Fruit fly (Drosophila melanogaster) whole organism, embryonic: ENCODE results near the gene CG1136.

Experiments used
- CG10321 ChIP-seq: fragments of 200-800 bp; sonication (Bioruptor generic); IDR thresholded peaks from 2 replicates; pipeline ENCODE4 v1.3.6; 2022; ENCODE audit warnings: missing biosample characterization, missing genetic modification characterization
- CG10979 ChIP-seq: fragments of 200-800 bp; sonication (Bioruptor generic); optimal IDR thresholded peaks from 2 replicates; lab custom pipeline; 2018; ENCODE audit warnings: missing biosample characterization, mild to moderate bottlenecking, missing genetic modification characterization, moderate library complexity
- CG11093 ChIP-seq: fragments of 200-800 bp; sonication (Bioruptor generic); IDR thresholded peaks from 3 replicates; pipeline ENCODE4 v1.3.6; 2022; ENCODE audit warnings: missing biosample characterization, missing genetic modification characterization
- CG11456 ChIP-seq: fragments of 200-800 bp; sonication (Bioruptor generic); IDR thresholded peaks from 3 replicates; pipeline ENCODE4 v1.3.6; 2022; ENCODE audit warnings: missing biosample characterization, missing genetic modification characterization
- CG11695 ChIP-seq: fragments of 200-800 bp; sonication (Bioruptor generic); IDR thresholded peaks from 3 replicates; pipeline ENCODE4 v1.3.6; 2022; ENCODE audit warnings: missing biosample characterization, missing genetic modification characterization
- CG12942 ChIP-seq: fragments of 200-800 bp; sonication (Bioruptor generic); optimal IDR thresholded peaks from 3 replicates; lab custom pipeline; 2016; ENCODE audit warnings: missing biosample characterization, missing genetic modification characterization
- CG14965 ChIP-seq: fragments of 200-800 bp; sonication (Bioruptor generic); optimal IDR thresholded peaks from 2 replicates; lab custom pipeline; 2016; ENCODE audit warnings: missing biosample characterization, missing genetic modification characterization, borderline replicate concordance
- CG18599 ChIP-seq: fragments of 200-800 bp; sonication (Bioruptor generic); optimal IDR thresholded peaks from 3 replicates; lab custom pipeline; 2017; ENCODE audit warnings: missing biosample characterization, missing genetic modification characterization, mild to moderate bottlenecking, moderate library complexity, missing genetic modification reagents
- CG2129 ChIP-seq: fragments of 200-800 bp; sonication (Bioruptor generic); IDR thresholded peaks from 2 replicates; pipeline ENCODE4 v1.3.6; 2022; ENCODE audit warnings: missing biosample characterization, missing genetic modification characterization; ENCODE audit not compliant: partially characterized antibody
- CG33213 ChIP-seq: fragments of 200-800 bp; sonication (Bioruptor generic); optimal IDR thresholded peaks from 3 replicates; lab custom pipeline; 2016; ENCODE audit warnings: missing biosample characterization, missing genetic modification characterization
- CG34224 ChIP-seq: fragments of 200-800 bp; sonication (Bioruptor generic); IDR thresholded peaks from 3 replicates; pipeline ENCODE4 v1.3.6; 2022; ENCODE audit warnings: missing biosample characterization, missing genetic modification characterization; ENCODE audit not compliant: partially characterized antibody
- CG3726 ChIP-seq: fragments of 200-800 bp; sonication (Bioruptor generic); IDR thresholded peaks from 3 replicates; pipeline ENCODE4, ENCODE4 v1.3.6; 2022; ENCODE audit warnings: missing biosample characterization, missing genetic modification characterization
- CG43689 ChIP-seq: fragments of 200-800 bp; sonication (Bioruptor generic); IDR thresholded peaks from 2 replicates; pipeline ENCODE4 v1.3.6; 2022; ENCODE audit warnings: missing biosample characterization, missing genetic modification characterization
- CG4617 ChIP-seq: fragments of 200-800 bp; sonication (Bioruptor generic); optimal IDR thresholded peaks from 3 replicates; lab custom pipeline; 2016; ENCODE audit warnings: missing biosample characterization, missing genetic modification characterization, borderline replicate concordance
- CG6175 ChIP-seq: fragments of 200-800 bp; sonication (Bioruptor generic); IDR thresholded peaks from 3 replicates; pipeline ENCODE4 v1.3.6; 2022; ENCODE audit warnings: missing biosample characterization, missing genetic modification characterization
- CG7987 ChIP-seq: fragments of 200-800 bp; sonication (Bioruptor generic); optimal IDR thresholded peaks from 2 replicates; lab custom pipeline; 2018; ENCODE audit warnings: missing biosample characterization, mild to moderate bottlenecking, missing genetic modification characterization, moderate library complexity
- CG8924 ChIP-seq: fragments of 200-800 bp; optimal IDR thresholded peaks from 3 replicates; lab custom pipeline; 2019; ENCODE audit warnings: missing biosample characterization, mild to moderate bottlenecking, missing genetic modification characterization, moderate library complexity
- CrebB ChIP-seq: fragments of 200-800 bp; sonication (Bioruptor generic); optimal IDR thresholded peaks from 3 replicates; lab custom pipeline; 2018; ENCODE audit warnings: missing biosample characterization, mild to moderate bottlenecking, missing genetic modification characterization
- Doc3 ChIP-seq: fragments of 200-800 bp; sonication (Bioruptor generic); IDR thresholded peaks from 3 replicates; pipeline ENCODE4 v1.3.6; 2022; ENCODE audit warnings: missing biosample characterization, missing genetic modification characterization; ENCODE audit not compliant: partially characterized antibody
- Dp ChIP-seq: fragments of 200-800 bp; sonication (Bioruptor generic); optimal IDR thresholded peaks from 2 replicates; lab custom pipeline; 2018; ENCODE audit warnings: missing biosample characterization, mild to moderate bottlenecking, missing genetic modification characterization, moderate library complexity
- E2f2 ChIP-seq: fragments of 200-800 bp; sonication (Bioruptor generic); IDR thresholded peaks from 2 replicates; pipeline ENCODE4 v1.3.6; 2022; ENCODE audit warnings: missing biosample characterization, missing genetic modification characterization
- HLH4C ChIP-seq: fragments of 200-800 bp; sonication (Bioruptor generic); IDR thresholded peaks from 3 replicates; pipeline ENCODE4 v1.3.6; 2022; ENCODE audit warnings: missing biosample characterization, missing genetic modification characterization; ENCODE audit not compliant: partially characterized antibody
- NC2α ChIP-seq: fragments of 200-800 bp; sonication (Bioruptor generic); optimal IDR thresholded peaks from 2 replicates; lab custom pipeline; 2016; ENCODE audit warnings: missing biosample characterization, missing genetic modification characterization
- Oli ChIP-seq: fragments of 200-800 bp; sonication (Bioruptor generic); optimal IDR thresholded peaks from 2 replicates; lab custom pipeline; 2018; ENCODE audit warnings: missing biosample characterization, mild to moderate bottlenecking, missing genetic modification characterization, moderate library complexity
- Ravus ChIP-seq: fragments of 200-800 bp; sonication (Bioruptor generic); IDR thresholded peaks from 2 replicates; pipeline ENCODE4 v1.3.6; 2022; ENCODE audit warnings: missing biosample characterization, missing genetic modification characterization
- Trl ChIP-seq, 3 experiments: fragments of >200 bp in 2 of 3; fragments of 200-800 bp in 1 of 3; sonication (Bioruptor generic) in 1 of 3; optimal IDR thresholded peaks; 2 replicates in 1 of 3; 3 replicates in 2 of 3; lab custom pipeline; 2016 to 2017; ENCODE audit warnings: missing biosample characterization in 1 of 3, missing genetic modification characterization in 1 of 3
- Xrp1 ChIP-seq: fragments of 200-800 bp; sonication (Bioruptor generic); IDR thresholded peaks from 2 replicates; pipeline ENCODE4 v1.3.6; 2022; ENCODE audit warnings: missing biosample characterization, missing genetic modification characterization
- cg ChIP-seq: fragments of 200-800 bp; sonication (Bioruptor generic); optimal IDR thresholded peaks from 3 replicates; lab custom pipeline; 2019; ENCODE audit warnings: missing biosample characterization, mild to moderate bottlenecking, missing genetic modification characterization, moderate library complexity
- croc ChIP-seq: fragments of 200-800 bp; sonication (Bioruptor generic); conservative IDR thresholded peaks from 3 replicates; pipeline ENCODE4 v1.3.6; 2022; ENCODE audit warnings: missing biosample characterization, missing genetic modification characterization
- crol ChIP-seq: fragments of 200-800 bp; sonication (Bioruptor generic); IDR thresholded peaks from 2 replicates; pipeline ENCODE4 v1.3.6; 2022; ENCODE audit warnings: missing biosample characterization, missing genetic modification characterization
- dmrt11E ChIP-seq: fragments of 200-800 bp; sonication (Bioruptor generic); optimal IDR thresholded peaks from 3 replicates; lab custom pipeline; 2018; ENCODE audit warnings: missing biosample characterization, mild to moderate bottlenecking, missing genetic modification characterization, moderate library complexity
- exex ChIP-seq: fragments of 200-800 bp; sonication (Bioruptor generic); optimal IDR thresholded peaks from 4 replicates; lab custom pipeline; 2018; ENCODE audit warnings: missing biosample characterization, mild to moderate bottlenecking, missing genetic modification characterization, moderate library complexity
- ftz-f1 ChIP-seq: fragments of 200-800 bp; sonication (Bioruptor generic); optimal IDR thresholded peaks from 2 replicates; lab custom pipeline; 2016; ENCODE audit warnings: missing biosample characterization, missing genetic modification characterization
- gcm ChIP-seq: fragments of 200-800 bp; sonication (Bioruptor generic); optimal IDR thresholded peaks from 2 replicates; lab custom pipeline; 2019; ENCODE audit warnings: missing biosample characterization, mild to moderate bottlenecking, missing genetic modification characterization, moderate library complexity
- gfzf ChIP-seq: fragments of 200-800 bp; sonication (Bioruptor generic); optimal IDR thresholded peaks from 2 replicates; lab custom pipeline; 2016; ENCODE audit warnings: missing biosample characterization, mild to moderate bottlenecking, missing genetic modification characterization, moderate library complexity
- gt ChIP-seq: fragments of 200-800 bp; sonication (Bioruptor generic); IDR thresholded peaks from 2 replicates; pipeline ENCODE4 v1.3.6; 2022; ENCODE audit warnings: missing biosample characterization, missing genetic modification characterization
- inv ChIP-seq: fragments of 200-800 bp; sonication (Bioruptor generic); IDR thresholded peaks from 2 replicates; pipeline ENCODE4 v1.3.6; 2022; ENCODE audit warnings: missing biosample characterization, missing genetic modification characterization; ENCODE audit not compliant: partially characterized antibody
- mam ChIP-seq: fragments of 200-800 bp; sonication (Bioruptor generic); optimal IDR thresholded peaks from 3 replicates; lab custom pipeline; 2016; ENCODE audit warnings: missing biosample characterization, missing genetic modification characterization
- mirr ChIP-seq: fragments of 200-800 bp; sonication (Bioruptor generic); optimal IDR thresholded peaks from 3 replicates; lab custom pipeline; 2018; ENCODE audit warnings: missing biosample characterization, mild to moderate bottlenecking, missing genetic modification characterization
- nom ChIP-seq: fragments of 200-800 bp; sonication (Bioruptor generic); optimal IDR thresholded peaks from 2 replicates; lab custom pipeline; 2017; ENCODE audit warnings: missing biosample characterization, missing genetic modification characterization, mild to moderate bottlenecking, moderate library complexity, missing genetic modification reagents
- pfk ChIP-seq: fragments of 200-800 bp; sonication (Bioruptor generic); optimal IDR thresholded peaks from 2 replicates; lab custom pipeline; 2018; ENCODE audit warnings: missing biosample characterization, mild to moderate bottlenecking, missing genetic modification characterization, moderate library complexity
- pita ChIP-seq: fragments of 200-800 bp; sonication (Bioruptor generic); optimal IDR thresholded peaks from 2 replicates; lab custom pipeline; 2017; ENCODE audit warnings: missing biosample characterization, mild to moderate bottlenecking, missing genetic modification characterization
- so ChIP-seq: fragments of 200-800 bp; sonication (Bioruptor generic); IDR thresholded peaks from 3 replicates; pipeline ENCODE4 v1.3.6; 2022; ENCODE audit warnings: missing biosample characterization, missing genetic modification characterization
- stc ChIP-seq: fragments of 200-800 bp; sonication (Bioruptor generic); IDR thresholded peaks from 2 replicates; pipeline ENCODE4 v1.3.6; 2022; ENCODE audit warnings: missing biosample characterization, missing genetic modification characterization
- sug ChIP-seq: fragments of 200-800 bp; optimal IDR thresholded peaks from 2 replicates; lab custom pipeline; 2019; ENCODE audit warnings: missing biosample characterization, mild to moderate bottlenecking, missing genetic modification characterization, moderate library complexity
- ttk ChIP-seq: fragments of 200-800 bp; sonication (Bioruptor generic); IDR thresholded peaks from 2 replicates; pipeline ENCODE4 v2.1.2; 2022; ENCODE audit warnings: missing biosample characterization, missing genetic modification characterization

Gene CG1136

dm6 chr3L:4103258-4104247 is 57.2 kb downstream of the CG1136 start, which contains the start of gene Fit1 (continued):
- TF ChIP-seq mirr (peak; percentile 62), CG11695 (0 out of 3 replicates have a peak, but pooled peaks have one; percentile 21), CG8924 (tag; lab: Kevin White, UChicago) (peak; percentile 38), Xrp1 (GFP tag; lab: Robert Waterston, UW) (no peak; the same call in 1 of the 2 replicates), stc (GFP tag; lab: Robert Waterston, UW) (0 out of 2 replicates have a peak, but pooled peaks have one; percentile 30), cg (GFP tag; lab: Kevin White, UChicago) (peak; percentile 42), inv (GFP tag; lab: Robert Waterston, UW) (peak; percentile 46), CG11093 (GFP tag; lab: Robert Waterston, UW) (no peak), CG2129 (GFP tag; lab: Robert Waterston, UW) (0 out of 2 replicates have a peak, but pooled peaks have one; percentile 37), gt (GFP tag; lab: Robert Waterston, UW) (no peak), CG12942 (GFP tag; lab: Kevin White, UChicago) (no peak), gfzf (peak; percentile 50), ftz-f1 (GFP tag; lab: Kevin White, UChicago) (peak; percentile 95), crol (peak; percentile 95), CG14965 (GFP tag; lab: Kevin White, UChicago) (no peak), Dp (GFP tag; lab: Kevin White, UChicago) (peak; percentile 56), so (GFP tag; lab: Robert Waterston, UW) (no peak; the same call in 2 of the 3 replicates), Trl (optimal IDR thresholded peaks at IDR 0.05; lab: Kevin White, UChicago) (peak in 1 of 2 experiments; percentile 18), Trl (GFP tag; optimal IDR thresholded peaks at IDR 0.05; lab: Kevin White, UChicago) (no peak), Ravus (GFP tag; lab: Robert Waterston, UW) (no peak), CrebB (tag; lab: Kevin White, UChicago) (no peak), sug (tag; lab: Kevin White, UChicago) (peak; percentile 82), CG6175 (GFP tag; lab: Robert Waterston, UW) (peak; percentile 69; the same call in 1 of the 3 replicates), CG10979 (peak; percentile 3), nom (GFP tag; lab: Kevin White, UChicago) (peak; percentile 46), NC2α (no peak), pita (GFP tag; lab: Kevin White, UChicago) (no peak), CG33213 (GFP tag; lab: Kevin White, UChicago) (no peak), CG10321 (GFP tag; lab: Robert Waterston, UW) (no peak), mam (GFP tag; lab: Kevin White, UChicago) (no peak), dmrt11E (tag; lab: Kevin White, UChicago) (no peak), croc (GFP tag; lab: Robert Waterston, UW) (no peak), pfk (GFP tag; lab: Kevin White, UChicago) (peak; percentile 78), ttk (GFP tag; lab: Robert Waterston, UW) (no peak), CG3726 (no peak), Doc3 (GFP tag; lab: Robert Waterston, UW) (peak; percentile 51; the same call in 2 of the 3 replicates), CG43689 (GFP tag; lab: Robert Waterston, UW) (no peak), E2f2 (GFP tag; lab: Robert Waterston, UW) (peak; percentile 76), CG4617 (GFP tag; lab: Kevin White, UChicago) (peak; percentile 61), CG11456 (GFP tag; lab: Robert Waterston, UW) (no peak), exex (tag; lab: Kevin White, UChicago) (peak; percentile 13), CG7987 (peak; percentile 23), CG34224 (peak; percentile 60), CG18599 (GFP tag; lab: Kevin White, UChicago) (peak; percentile 19), HLH4C (GFP tag; lab: Robert Waterston, UW) (peak; percentile 55; the same call in 1 of the 3 replicates), Oli (tag; lab: Kevin White, UChicago) (no peak), gcm (GFP tag; lab: Kevin White, UChicago) (no peak)
